Fruit fly (Drosophila melanogaster) whole organism, wandering third instar larva: ENCODE results near the gene CG8578.

Source experiments
- Abd-B ChIP-seq: fragments of >200 bp; optimal IDR thresholded peaks from 2 replicates; lab custom pipeline; 2017; ENCODE audit warnings: missing biosample characterization, missing genetic modification characterization
- CG32264 ChIP-seq: fragments of 200-800 bp; sonication (Bioruptor generic); optimal IDR thresholded peaks from 2 replicates; lab custom pipeline; 2016; ENCODE audit warnings: missing biosample characterization, missing genetic modification characterization
- CG9705 ChIP-seq: fragments of 200-800 bp; sonication (Bioruptor generic); optimal IDR thresholded peaks from 2 replicates; lab custom pipeline; 2018; ENCODE audit warnings: missing biosample characterization, mild to moderate bottlenecking, missing genetic modification characterization
- Dfd ChIP-seq: fragments of >200 bp; optimal IDR thresholded peaks from 2 replicates; lab custom pipeline; 2017; ENCODE audit warnings: missing biosample characterization, missing genetic modification characterization
- Dif ChIP-seq: fragments of 200-275, 200-300 bp; sonication (Bioruptor generic); optimal IDR thresholded peaks from 2 replicates; lab custom pipeline; 2018; ENCODE audit warnings: missing biosample characterization, missing genetic modification characterization; ENCODE audit not compliant: partially characterized antibody
- GATAd ChIP-seq: sonication (Bioruptor generic); optimal IDR thresholded peaks from 2 replicates; lab custom pipeline; 2016; ENCODE audit warnings: missing biosample characterization, missing genetic modification characterization
- HLH106 ChIP-seq: fragments of 200-800 bp; optimal IDR thresholded peaks from 3 replicates; lab custom pipeline; 2019; ENCODE audit warnings: missing biosample characterization, mild to moderate bottlenecking, missing genetic modification characterization, moderate library complexity
- Hnf4 ChIP-seq: fragments of 200-800 bp; sonication (Bioruptor generic); optimal IDR thresholded peaks from 2 replicates; lab custom pipeline; 2016; ENCODE audit warnings: missing biosample characterization, mild to moderate bottlenecking, missing genetic modification characterization
- Hr78 ChIP-seq: fragments of >200 bp; optimal IDR thresholded peaks from 2 replicates; lab custom pipeline; 2017; ENCODE audit warnings: missing biosample characterization, missing genetic modification characterization
- Hr83 ChIP-seq: fragments of 200-300 bp; sonication (Bioruptor generic); optimal IDR thresholded peaks from 2 replicates; lab custom pipeline; 2016; ENCODE audit warnings: missing biosample characterization, mild to moderate bottlenecking, missing genetic modification characterization, moderate library complexity; ENCODE audit not compliant: poor library complexity, severe bottlenecking
- Jra ChIP-seq: sonication (Bioruptor generic); optimal IDR thresholded peaks from 2 replicates; lab custom pipeline; 2016; ENCODE audit warnings: missing biosample characterization, missing genetic modification characterization
- Myc ChIP-seq: fragments of >200 bp; optimal IDR thresholded peaks from 2 replicates; lab custom pipeline; 2017
- N ChIP-seq: fragments of >200 bp; optimal IDR thresholded peaks from 2 replicates; lab custom pipeline; 2018; ENCODE audit warnings: missing biosample characterization, missing external identifiers, missing genetic modification characterization
- OdsH ChIP-seq: fragments of 200-800 bp; sonication (Bioruptor generic); optimal IDR thresholded peaks from 2 replicates; lab custom pipeline; 2016; ENCODE audit warnings: missing biosample characterization, mild to moderate bottlenecking, missing genetic modification characterization
- Rel ChIP-seq, 2 experiments: fragments of 200-800 bp; sonication (Bioruptor generic) in 1 of 2; optimal IDR thresholded peaks; 2 replicates in 1 of 2; 3 replicates in 1 of 2; lab custom pipeline; 2016 to 2019; ENCODE audit warnings: mild to moderate bottlenecking in 2 of 2, missing biosample characterization in 2 of 2, missing genetic modification characterization in 2 of 2, moderate library complexity in 1 of 2
- Sp1 ChIP-seq: fragments of 200-800 bp; sonication (Bioruptor generic); optimal IDR thresholded peaks from 3 replicates; lab custom pipeline; 2019; ENCODE audit warnings: missing biosample characterization, mild to moderate bottlenecking, missing genetic modification characterization, moderate library complexity
- Vsx2 ChIP-seq: fragments of 200-300, 225-300 bp; sonication (Bioruptor generic); optimal IDR thresholded peaks from 2 replicates; lab custom pipeline; 2018; ENCODE audit warnings: missing biosample characterization, missing genetic modification characterization; ENCODE audit not compliant: partially characterized antibody
- br ChIP-seq: fragments of 200-800 bp; sonication (Bioruptor generic); optimal IDR thresholded peaks from 2 replicates; lab custom pipeline; 2016; ENCODE audit warnings: missing biosample characterization, missing genetic modification characterization
- brk ChIP-seq: fragments of 200-800 bp; sonication (Bioruptor generic); optimal IDR thresholded peaks from 2 replicates; lab custom pipeline; 2016; ENCODE audit warnings: missing biosample characterization, mild to moderate bottlenecking, missing genetic modification characterization
- dl ChIP-seq, 2 experiments: fragments of 175-275, 200-275 bp in 1 of 2; fragments of 200-275 bp in 1 of 2; sonication (Bioruptor generic); optimal IDR thresholded peaks; lab custom pipeline; 2018; ENCODE audit warnings: mild to moderate bottlenecking in 2 of 2, missing biosample characterization in 2 of 2, missing genetic modification characterization in 2 of 2, moderate library complexity in 2 of 2; ENCODE audit not compliant: partially characterized antibody in 2 of 2, insufficient read depth in 1 of 2
- dmrt93B ChIP-seq: fragments of 200-800 bp; sonication (Bioruptor generic); optimal IDR thresholded peaks from 2 replicates; lab custom pipeline; 2018; ENCODE audit warnings: missing biosample characterization, mild to moderate bottlenecking, missing genetic modification characterization
- dsf ChIP-seq: sonication (Bioruptor generic); optimal IDR thresholded peaks from 2 replicates; lab custom pipeline; 2016; ENCODE audit warnings: missing biosample characterization, missing genetic modification characterization, borderline replicate concordance
- foxo ChIP-seq, 2 experiments: fragments of 200-800 bp; sonication (Bioruptor generic); optimal IDR thresholded peaks; 2 replicates in 1 of 2; 3 replicates in 1 of 2; lab custom pipeline; 2016 to 2017; ENCODE audit warnings: missing biosample characterization in 2 of 2, missing genetic modification characterization in 2 of 2
- fru ChIP-seq: fragments of 200-800 bp; sonication (Bioruptor generic); optimal IDR thresholded peaks from 3 replicates; lab custom pipeline; 2016; ENCODE audit warnings: missing biosample characterization, mild to moderate bottlenecking, missing genetic modification characterization
- lola ChIP-seq: fragments of >200 bp; optimal IDR thresholded peaks from 2 replicates; lab custom pipeline; 2017; ENCODE audit warnings: missing biosample characterization, missing genetic modification characterization
- pan ChIP-seq: fragments of >200 bp; optimal IDR thresholded peaks from 2 replicates; lab custom pipeline; 2017
- psq ChIP-seq: fragments of 200-800 bp; sonication (Bioruptor generic); optimal IDR thresholded peaks from 3 replicates; lab custom pipeline; 2017; ENCODE audit warnings: missing biosample characterization, mild to moderate bottlenecking, missing genetic modification characterization, moderate library complexity
- rgr ChIP-seq: fragments of 200-800 bp; sonication (Bioruptor generic); optimal IDR thresholded peaks from 3 replicates; lab custom pipeline; 2016; ENCODE audit warnings: missing biosample characterization, mild to moderate bottlenecking, missing genetic modification characterization
- sage ChIP-seq: fragments of 200-800 bp; sonication (Bioruptor generic); optimal IDR thresholded peaks from 2 replicates; lab custom pipeline; 2016; ENCODE audit warnings: missing biosample characterization, mild to moderate bottlenecking, missing genetic modification characterization
- sv ChIP-seq: fragments of 200-800 bp; sonication (Bioruptor generic); optimal IDR thresholded peaks from 3 replicates; lab custom pipeline; 2016; ENCODE audit warnings: missing biosample characterization, missing genetic modification characterization
- usp ChIP-seq: fragments of >200 bp; optimal IDR thresholded peaks from 2 replicates; lab custom pipeline; 2017; ENCODE audit warnings: missing biosample characterization, missing genetic modification characterization
- woc ChIP-seq: sonication (Bioruptor generic); optimal IDR thresholded peaks from 2 replicates; lab custom pipeline; 2016; ENCODE audit warnings: missing biosample characterization, mild to moderate bottlenecking, missing genetic modification characterization

Gene CG8578

DNA sequence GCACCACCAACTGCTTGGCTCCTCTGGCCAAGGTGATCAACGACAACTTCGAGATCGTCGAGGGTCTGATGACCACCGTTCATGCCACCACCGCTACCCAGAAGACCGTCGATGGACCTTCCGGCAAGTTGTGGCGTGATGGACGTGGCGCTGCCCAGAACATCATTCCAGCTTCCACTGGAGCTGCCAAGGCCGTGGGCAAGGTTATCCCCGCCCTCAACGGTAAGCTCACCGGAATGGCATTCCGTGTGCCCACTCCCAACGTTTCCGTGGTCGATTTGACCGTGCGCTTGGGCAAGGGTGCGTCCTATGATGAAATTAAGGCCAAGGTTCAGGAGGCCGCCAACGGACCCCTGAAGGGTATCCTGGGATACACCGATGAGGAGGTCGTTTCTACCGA is 24.5 kb downstream of the CG8578 start:
- TF ChIP-seq psq (GFP tag; lab: Kevin White, UChicago) (no peak), dmrt93B (no peak), CG32264 (no peak), usp (GFP tag; lab: Kevin White, UChicago) (no peak), Rel (GFP tag; optimal IDR thresholded peaks at IDR 0.05; lab: Kevin White, UChicago) (no peak), Rel (tag; optimal IDR thresholded peaks at IDR 0.05; lab: Kevin White, UChicago) (no peak), woc (GFP tag; lab: Kevin White, UChicago) (no peak), pan (no peak)

DNA sequence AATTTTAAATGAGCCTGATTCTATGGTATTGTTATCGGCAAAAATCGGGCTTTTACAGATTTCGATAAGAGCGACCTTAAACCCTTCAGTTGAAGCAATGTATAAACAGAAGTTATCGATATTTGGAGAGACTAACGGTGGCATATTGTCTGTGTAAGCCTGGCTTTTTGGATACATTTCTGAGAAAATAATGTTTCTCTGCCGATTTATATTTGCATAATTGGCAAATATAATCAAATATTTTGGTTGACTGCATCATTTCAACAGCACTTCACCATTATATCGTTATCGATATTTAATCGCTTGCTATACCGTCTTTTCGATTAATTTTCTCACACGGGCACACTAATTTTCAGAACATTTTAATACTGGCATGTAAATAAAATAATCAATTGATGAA is 25.6 kb downstream of the CG8578 start, which contains the start of gene CG16952:
Gene CG16952, plus strand, starts transcription at position 341 of the 400 bp plus-strand sequence.
- TF ChIP-seq dsf (GFP tag; lab: Kevin White, UChicago) (no peak), N (GFP tag; lab: Kevin White, UChicago) (peak; percentile 65), dl (GFP tag; optimal IDR thresholded peaks at IDR 0.05; lab: Kevin White, UChicago; ENCODE audit: insufficient read depth in 1 of 2, partially characterized antibody in 2 of 2) (no peak), fru (GFP tag; lab: Kevin White, UChicago) (peak; percentile 2), Rel (GFP tag; optimal IDR thresholded peaks at IDR 0.05; lab: Kevin White, UChicago) (no peak), Rel (tag; optimal IDR thresholded peaks at IDR 0.05; lab: Kevin White, UChicago) (peak; percentile 19), psq (GFP tag; lab: Kevin White, UChicago) (no peak), woc (GFP tag; lab: Kevin White, UChicago) (no peak), foxo (GFP tag; optimal IDR thresholded peaks at IDR 0.05; lab: Kevin White, UChicago) (peak in 1 of 2 experiments; percentile 9)

DNA sequence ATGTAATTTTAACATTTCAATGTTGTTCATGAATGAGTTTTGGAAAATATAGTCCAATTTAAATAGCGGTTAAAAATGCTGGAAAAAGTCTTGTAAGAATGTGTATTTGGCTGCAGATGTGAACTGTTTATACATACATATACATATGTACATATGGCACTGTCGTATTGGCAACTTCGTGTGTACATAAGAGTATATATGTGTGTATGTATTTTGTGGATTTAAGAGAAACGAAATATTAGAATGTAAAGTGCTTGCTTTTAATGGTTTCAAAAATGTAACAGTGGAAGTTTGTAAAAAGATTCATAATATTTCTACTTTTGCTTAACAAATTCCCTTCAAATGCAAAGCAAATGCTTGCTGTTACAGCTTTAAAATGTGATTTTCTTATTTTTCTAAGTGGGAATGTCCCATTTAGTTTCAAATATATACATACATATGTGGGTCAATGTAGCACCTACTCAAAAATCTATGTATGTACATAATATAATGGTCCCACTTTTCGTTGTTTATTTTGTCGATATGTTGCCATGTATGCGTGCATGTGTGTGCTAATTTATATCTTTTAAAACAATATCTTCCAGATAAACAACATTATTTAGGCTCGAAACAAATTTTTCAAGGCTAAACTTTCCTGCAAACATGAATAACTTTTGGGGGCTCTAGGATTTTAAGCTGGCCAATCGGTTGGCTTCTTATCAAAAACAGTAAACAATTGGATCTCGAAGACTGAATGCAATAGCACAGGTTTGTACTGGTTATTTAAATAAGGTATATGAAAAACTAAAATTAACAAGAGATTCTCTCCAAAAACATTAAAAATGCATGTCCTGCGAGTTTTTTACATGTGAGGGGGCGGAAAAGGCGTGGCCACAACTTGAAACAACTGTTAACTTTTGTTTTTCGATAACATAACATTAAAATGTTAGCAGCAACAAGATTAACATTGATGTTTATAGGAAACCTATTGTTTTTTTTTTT is 26.8 kb downstream of the CG8578 start:
- TF ChIP-seq lola (GFP tag; lab: Kevin White, UChicago), result no peak
- no peak for TF ChIP-seq dmrt93B
- no peak for TF ChIP-seq HLH106 (tag; lab: Kevin White, UChicago)
- peak; percentile 21 for TF ChIP-seq psq (GFP tag; lab: Kevin White, UChicago)
- peak; percentile 27 for TF ChIP-seq OdsH (GFP tag; lab: Kevin White, UChicago)
- no peak for TF ChIP-seq Sp1 (GFP tag; lab: Kevin White, UChicago)
- no peak for TF ChIP-seq N (GFP tag; lab: Kevin White, UChicago)
- TF ChIP-seq sv (GFP tag; lab: Kevin White, UChicago), result peak; percentile 23
- peak; percentile 44 for TF ChIP-seq Jra (GFP tag; lab: Kevin White, UChicago)
- TF ChIP-seq Myc (lab: Kevin White, UChicago), result no peak
- TF ChIP-seq Vsx2, result no peak
- TF ChIP-seq CG9705 (GFP tag; lab: Kevin White, UChicago), result peak; percentile 43
- TF ChIP-seq fru (GFP tag; lab: Kevin White, UChicago), result no peak
- no peak for TF ChIP-seq Rel (GFP tag; optimal IDR thresholded peaks at IDR 0.05; lab: Kevin White, UChicago)
- TF ChIP-seq Rel (tag; optimal IDR thresholded peaks at IDR 0.05; lab: Kevin White, UChicago), result no peak
- TF ChIP-seq Hr78 (GFP tag; lab: Kevin White, UChicago), result no peak
- peak; percentile 27 for TF ChIP-seq Hr83 (GFP tag; lab: Kevin White, UChicago)
- no peak for TF ChIP-seq Hnf4 (GFP tag; lab: Kevin White, UChicago)

DNA sequence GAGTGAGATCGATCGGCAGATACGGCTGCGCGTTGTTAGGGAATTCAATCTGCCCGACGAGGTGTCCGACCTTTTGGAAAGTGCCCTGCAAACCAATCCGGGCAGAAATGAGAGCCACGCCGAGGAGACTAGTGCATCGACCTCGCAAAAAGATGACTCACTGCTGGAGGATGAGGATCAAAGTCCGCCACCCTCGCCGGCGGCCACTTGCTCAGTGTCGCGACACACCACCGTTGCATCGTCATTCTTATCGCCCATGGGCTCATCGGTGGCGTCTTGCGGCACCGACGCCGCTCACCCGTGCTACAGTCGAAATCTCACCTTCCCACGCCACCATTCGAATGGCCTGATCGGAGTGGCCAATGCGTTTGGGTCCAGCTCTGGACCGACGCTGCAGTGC is 30.2 kb downstream of the CG8578 start:
- no peak for TF ChIP-seq brk (GFP tag; lab: Kevin White, UChicago)
- TF ChIP-seq Dfd (GFP tag; lab: Kevin White, UChicago), result no peak
- no peak for TF ChIP-seq Vsx2
- no peak for TF ChIP-seq Abd-B
- TF ChIP-seq CG32264, result no peak
- TF ChIP-seq dsf (GFP tag; lab: Kevin White, UChicago), result no peak
- TF ChIP-seq Sp1 (GFP tag; lab: Kevin White, UChicago), result no peak
- no peak for TF ChIP-seq dmrt93B
- TF ChIP-seq CG9705 (GFP tag; lab: Kevin White, UChicago), result no peak
- no peak for TF ChIP-seq Myc (lab: Kevin White, UChicago)
- no peak for TF ChIP-seq br
- TF ChIP-seq HLH106 (tag; lab: Kevin White, UChicago), result no peak
- TF ChIP-seq sv (GFP tag; lab: Kevin White, UChicago), result no peak
- no peak for TF ChIP-seq lola (GFP tag; lab: Kevin White, UChicago)
- no peak for TF ChIP-seq GATAd (GFP tag; lab: Kevin White, UChicago)
- TF ChIP-seq rgr (GFP tag; lab: Kevin White, UChicago), result no peak
- TF ChIP-seq sage (GFP tag; lab: Kevin White, UChicago), result no peak
- no peak for TF ChIP-seq pan
- no peak for TF ChIP-seq Hr83 (GFP tag; lab: Kevin White, UChicago)
- TF ChIP-seq Dif (GFP tag; lab: Kevin White, UChicago), result no peak
